Worm (Caenorhabditis elegans): ENCODE measurements around the gene D2096.11.

Gene D2096.11

ce11 chrIV:8431567-8432458 is 37.8 kb upstream of the D2096.11 start:
- TF ChIP-seq snpc-4 (tag; optimal IDR thresholded peaks at IDR 0.05) (peak; percentile 87), Y55F3AM.14 (GFP tag; optimal IDR thresholded peaks at IDR 0.05) (peak; percentile 51), ceh-82 (tag; optimal IDR thresholded peaks at IDR 0.05) (peak; percentile 39), nhr-25 (tag; optimal IDR thresholded peaks at IDR 0.05) (peak; percentile 64), nhr-10 (tag; optimal IDR thresholded peaks at IDR 0.05) (no peak), mdl-1 (tag; optimal IDR thresholded peaks at IDR 0.05) (peak; percentile 61 to 76), mbf-1 (tag; optimal IDR thresholded peaks at IDR 0.05) (peak; percentile 33), peb-1 (tag; optimal IDR thresholded peaks at IDR 0.05) (no peak), unc-55 (GFP tag; optimal IDR thresholded peaks at IDR 0.05) (peak; percentile 64), unc-62 (GFP tag; optimal IDR thresholded peaks at IDR 0.05) (no peak), ama-1 (optimal IDR thresholded peaks at IDR 0.05) (peak; percentile 94), unc-39 (tag; optimal IDR thresholded peaks at IDR 0.05) (no peak), ZK546.5 (tag; optimal IDR thresholded peaks at IDR 0.05) (no peak), sma-3 (GFP tag; optimal IDR thresholded peaks at IDR 0.05) (peak; percentile 48), nhr-12 (tag; optimal IDR thresholded peaks at IDR 0.05) (no peak), ceh-16 (tag; optimal IDR thresholded peaks at IDR 0.05) (peak; percentile 43), lin-39 (tag; optimal IDR thresholded peaks at IDR 0.05) (no peak), C34F6.9 (tag; optimal IDR thresholded peaks at IDR 0.05) (peak; percentile 47), nhr-77 (tag; optimal IDR thresholded peaks at IDR 0.05) (no peak), ztf-4 (tag; optimal IDR thresholded peaks at IDR 0.05) (peak; percentile 82), sem-4 (tag; optimal IDR thresholded peaks at IDR 0.05) (peak; percentile 42), mab-5 (tag; optimal IDR thresholded peaks at IDR 0.05) (peak; percentile 50), lin-11 (tag; optimal IDR thresholded peaks at IDR 0.05) (peak; percentile 19), aly-2 (tag; optimal IDR thresholded peaks at IDR 0.05) (no peak), nhr-23 (tag; optimal IDR thresholded peaks at IDR 0.05) (no peak), nhr-21 (tag; optimal IDR thresholded peaks at IDR 0.05) (peak; percentile 68), alr-1 (tag; optimal IDR thresholded peaks at IDR 0.05) (no peak), R02D3.7 (tag; optimal IDR thresholded peaks at IDR 0.05) (peak; percentile 33), sma-9 (GFP tag; optimal IDR thresholded peaks at IDR 0.05) (peak; percentile 83), sma-9 (tag; optimal IDR thresholded peaks at IDR 0.05) (no peak), elt-1 (tag; optimal IDR thresholded peaks at IDR 0.05) (no peak), lsy-2 (tag; optimal IDR thresholded peaks at IDR 0.05) (peak; percentile 60 to 91), nhr-129 (tag; optimal IDR thresholded peaks at IDR 0.05) (peak; percentile 93), crh-2 (tag; optimal IDR thresholded peaks at IDR 0.05) (peak; percentile 83), fos-1 (tag; optimal IDR thresholded peaks at IDR 0.05) (peak; percentile 74), ztf-11 (tag; optimal IDR thresholded peaks at IDR 0.05) (no peak), lin-13 (GFP tag; optimal IDR thresholded peaks at IDR 0.05) (peak; percentile 56), nhr-11 (tag; optimal IDR thresholded peaks at IDR 0.05) (peak; percentile 15), F13H6.1 (tag; optimal IDR thresholded peaks at IDR 0.05) (peak; percentile 63), egl-27 (tag; optimal IDR thresholded peaks at IDR 0.05) (peak; percentile 84), zag-1 (tag; optimal IDR thresholded peaks at IDR 0.05) (peak; percentile 38), nhr-6 (tag; optimal IDR thresholded peaks at IDR 0.05) (peak; percentile 44), ztf-1 (GFP tag; conservative IDR thresholded peaks at IDR 0.05) (no peak), gmeb-1 (tag; optimal IDR thresholded peaks at IDR 0.05) (peak; percentile 44), nhr-237 (tag; optimal IDR thresholded peaks at IDR 0.05) (no peak), elt-3 (tag; optimal IDR thresholded peaks at IDR 0.05) (no peak), dmd-4 (tag; optimal IDR thresholded peaks at IDR 0.05) (no peak), blmp-1 (tag; optimal IDR thresholded peaks at IDR 0.05; ENCODE audit: insufficient read depth) (peak; percentile 44), skn-1 (tag; optimal IDR thresholded peaks at IDR 0.05) (no peak)

Data from whole organism, L2 larva.